Worm (Caenorhabditis elegans) whole organism, late embryonic: Measurements from ENCODE around the gene twk-23.

Experiments used
- F13H6.1 ChIP-seq: sonication (generic microtip); optimal IDR thresholded peaks from 2 replicates; lab custom pipeline; 2016; ENCODE audit warnings: missing genetic modification characterization, missing compliant biosample characterization
- sox-4 ChIP-seq: sonication (generic microtip); optimal IDR thresholded peaks from 2 replicates; lab custom pipeline; 2017; ENCODE audit warnings: mild to moderate bottlenecking, missing genetic modification characterization, inconsistent platforms, missing compliant biosample characterization

DNA sequence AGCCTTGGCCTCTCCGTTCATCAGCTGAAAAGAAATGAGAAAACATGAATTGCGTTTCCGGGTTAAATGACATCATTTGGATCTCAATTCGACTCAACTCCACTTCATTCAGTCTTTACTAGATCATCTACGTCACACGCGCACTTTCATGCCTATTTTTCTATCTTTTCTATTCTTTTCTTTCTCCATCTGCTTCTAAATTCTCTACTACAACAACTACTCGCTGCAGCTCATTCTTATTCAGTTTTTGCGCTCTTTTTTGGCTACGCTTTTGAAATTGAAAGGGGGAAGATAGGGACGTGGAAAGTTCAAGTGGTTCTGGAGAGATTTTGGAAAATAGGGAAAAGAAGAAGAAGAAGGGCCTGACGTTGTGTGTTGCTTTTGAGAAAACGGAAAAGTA lies 54.8 kb downstream of the twk-23 start:
- no peak for TF ChIP-seq sox-4 (tag; lab: Kevin White, UChicago)
- TF ChIP-seq F13H6.1 (tag; lab: Kevin White, UChicago): no peak
